Worm (Caenorhabditis elegans): ENCODE data around the gene nstp-3.
A peak's percentile ranks its signal among the peaks of the same experiment; 100 is the strongest.
"Not testable (repeated sequence)": the region's sequence is repeated elsewhere in the genome, so short reads cannot be mapped to it uniquely, and the experiment has no call there.

nstp-3 gene

ce11 chrV:5755203-5755693, 42.8 kb downstream of the nstp-3 start, which contains the start of gene K09H11.11:
TSS of gene K09H11.11 (minus strand) at chrV:5755253.
- TF ChIP-seq nhr-237, skn-1, nhr-10 (tag; optimal IDR thresholded peaks at IDR 0.05): not testable (repeated sequence)

- TF ChIP-seq peb-1 (tag; optimal IDR thresholded peaks at IDR 0.05) (no peak), ztf-4 (tag; optimal IDR thresholded peaks at IDR 0.05) (no peak)
These were observed 44.6 kb downstream of the nstp-3 start, which contains the start of gene pgph-1 for ce11 chrV:5753432-5753831. TSS of gene pgph-1 (minus strand) at chrV:5753532.

ce11 chrV:5747519-5747918, 50.5 kb downstream of the nstp-3 start, which contains the start of gene acds-10:
TSS of gene acds-10 (plus strand) at chrV:5747819.
- TF ChIP-seq gmeb-1 (tag; optimal IDR thresholded peaks at IDR 0.05) (no peak), fos-1 (tag; optimal IDR thresholded peaks at IDR 0.05) (peak; percentile 6)

ce11 chrV:5746237-5746636, 51.8 kb downstream of the nstp-3 start:
- TF ChIP-seq C34F6.9 (tag; optimal IDR thresholded peaks at IDR 0.05) (no peak), lin-13 (GFP tag; optimal IDR thresholded peaks at IDR 0.05) (no peak), ceh-16 (tag; optimal IDR thresholded peaks at IDR 0.05) (no peak)

Data from whole organism, L2 larva.